Worm (Caenorhabditis elegans): ENCODE data around the gene amph-1.

amph-1 gene

DNA sequence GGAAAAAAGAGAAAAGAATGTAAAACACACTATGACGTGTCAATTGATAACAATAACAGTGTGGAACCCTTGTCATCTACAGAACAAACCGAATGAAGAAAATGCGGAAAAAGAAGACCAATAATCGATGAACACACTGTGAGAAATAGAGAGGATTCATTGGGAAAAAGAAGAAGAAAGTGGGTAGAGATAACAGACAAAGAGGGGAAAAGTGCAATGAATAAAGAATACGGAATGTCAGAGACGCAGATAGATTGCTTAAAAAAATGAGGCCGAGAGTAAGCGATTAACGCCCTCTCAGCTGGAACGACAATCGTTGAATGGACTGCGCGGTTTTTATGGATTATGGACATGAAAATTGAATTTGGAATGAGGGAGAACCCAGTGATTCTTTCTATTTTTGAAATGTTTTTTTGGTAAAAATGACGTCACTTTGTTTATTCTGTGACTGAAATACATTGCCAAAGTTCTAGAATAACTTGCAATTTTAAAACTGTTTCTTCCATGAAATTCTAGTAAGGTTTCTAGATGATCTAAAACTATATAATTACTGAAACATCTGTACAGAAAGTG is at the start of gene amph-1:
Gene amph-1, minus strand, starts transcription at position 85 of the 573 bp plus-strand sequence.
- TF ChIP-seq ztf-6 (GFP tag; IDR thresholded peaks at IDR 0.05) (no peak), ztf-22 (GFP tag; optimal IDR thresholded peaks at IDR 0.05) (no peak), efl-1 (GFP tag; optimal IDR thresholded peaks at IDR 0.05) (no peak), unc-130 (GFP tag; optimal IDR thresholded peaks at IDR 0.05) (no peak), F33H1.4 (GFP tag; IDR thresholded peaks at IDR 0.05) (no peak), atf-7 (tag; optimal IDR thresholded peaks at IDR 0.05) (peak; percentile 67), ztf-25 (GFP tag; IDR thresholded peaks at IDR 0.05) (no peak), nhr-80 (tag; optimal IDR thresholded peaks at IDR 0.05) (peak; percentile 36), ceh-100 (GFP tag; IDR thresholded peaks at IDR 0.05) (no peak), B0019.2 (GFP tag; conservative IDR thresholded peaks at IDR 0.05) (no peak), lin-40 (tag; optimal IDR thresholded peaks at IDR 0.05) (peak; percentile 33), hmg-1.2 (GFP tag; IDR thresholded peaks at IDR 0.05) (peak; percentile 90)

DNA sequence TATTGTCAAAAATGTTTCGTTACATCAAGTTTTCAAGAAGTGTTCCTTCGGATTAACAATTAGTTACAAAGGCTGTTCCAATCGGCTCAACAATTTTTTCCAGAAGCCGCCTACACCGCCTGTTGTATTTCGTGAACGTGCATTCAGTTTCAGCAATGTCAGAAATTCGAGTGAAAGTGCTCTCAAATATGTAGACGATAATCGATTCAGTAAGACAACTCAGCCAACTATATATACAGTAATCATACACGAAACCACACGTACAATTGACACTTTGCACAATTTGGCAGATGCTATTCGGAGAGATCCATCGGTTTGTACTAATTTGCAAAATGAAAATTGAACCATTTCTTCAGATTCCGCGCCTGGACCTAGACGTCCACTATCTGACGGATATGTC is 48.8 kb upstream of the amph-1 start:
- TF ChIP-seq let-607 (tag; optimal IDR thresholded peaks at IDR 0.05) (no peak), B0035.1 (tag; optimal IDR thresholded peaks at IDR 0.05) (no peak), Y79H2A.3 (GFP tag; conservative IDR thresholded peaks at IDR 0.05) (no peak), F37B4.10 (GFP tag; IDR thresholded peaks at IDR 0.05) (no peak), madf-6 (GFP tag; IDR thresholded peaks at IDR 0.05) (peak; percentile 32; the same call in 1 of the 2 replicates), lir-1 (GFP tag; conservative IDR thresholded peaks at IDR 0.05) (no peak), ceh-40 (GFP tag; IDR thresholded peaks at IDR 0.05) (no peak), T07F8.4 (tag; optimal IDR thresholded peaks at IDR 0.05) (no peak), unc-62 (GFP tag; optimal IDR thresholded peaks at IDR 0.05) (no peak), egl-18 (GFP tag; IDR thresholded peaks at IDR 0.05) (no peak), pbrm-1 (GFP tag; IDR thresholded peaks at IDR 0.05) (no peak), F57C9.4 (tag; optimal IDR thresholded peaks at IDR 0.05) (no peak), hlh-12 (tag; optimal IDR thresholded peaks at IDR 0.05) (no peak), fkh-3 (tag; optimal IDR thresholded peaks at IDR 0.05) (no peak), hrde-1 (tag; optimal IDR thresholded peaks at IDR 0.05; ENCODE audit: borderline replicate concordance) (peak; percentile 42)

DNA sequence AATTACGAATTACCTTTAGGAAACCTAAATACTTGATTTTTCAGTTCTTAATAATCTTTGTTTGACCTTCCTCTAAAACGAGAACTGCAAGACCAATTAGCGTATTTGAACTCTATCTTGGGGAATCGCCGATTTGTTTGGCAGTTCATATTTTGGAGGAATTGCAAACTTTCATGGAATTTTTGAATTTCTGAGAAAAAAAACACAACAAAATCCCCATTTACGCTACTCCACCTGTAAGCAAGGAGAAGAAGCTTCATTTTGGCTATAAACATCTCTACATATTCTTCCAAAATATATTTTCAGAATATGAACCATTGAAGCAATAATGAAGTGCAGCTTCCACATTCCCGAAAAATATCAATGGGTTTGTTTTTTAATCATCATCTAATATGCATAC is 45.2 kb upstream of the amph-1 start, which contains the start of gene twk-9:
Gene twk-9, plus strand, starts transcription at position 301 of the 400 bp plus-strand sequence.
- no peak for TF ChIP-seq attf-3 (GFP tag; conservative IDR thresholded peaks at IDR 0.05)
- no peak for TF ChIP-seq tlf-1 (GFP tag; optimal IDR thresholded peaks at IDR 0.05)
- no peak for TF ChIP-seq hrde-1 (tag; optimal IDR thresholded peaks at IDR 0.05; ENCODE audit: borderline replicate concordance)
- TF ChIP-seq K12H6.12 (tag; optimal IDR thresholded peaks at IDR 0.05): no peak
- TF ChIP-seq madf-3 (GFP tag; IDR thresholded peaks at IDR 0.05): no peak
- TF ChIP-seq Y67H2A.10 (GFP tag; conservative IDR thresholded peaks at IDR 0.05): no peak
- TF ChIP-seq athp-1 (tag; optimal IDR thresholded peaks at IDR 0.05): no peak
- no peak for TF ChIP-seq egl-44 (GFP tag; IDR thresholded peaks at IDR 0.05)
- TF ChIP-seq F23B12.7 (tag; optimal IDR thresholded peaks at IDR 0.05; ENCODE audit: insufficient read depth): no peak
- no peak for TF ChIP-seq F37B4.10 (GFP tag; IDR thresholded peaks at IDR 0.05)
- no peak for TF ChIP-seq akir-1 (GFP tag; optimal IDR thresholded peaks at IDR 0.05)
- TF ChIP-seq hlh-26 (GFP tag; conservative IDR thresholded peaks at IDR 0.05): no peak
- no peak for TF ChIP-seq dox-1 (GFP tag; IDR thresholded peaks at IDR 0.05)
- TF ChIP-seq Y56A3A.18 (GFP tag; IDR thresholded peaks at IDR 0.05): no peak
- no peak for TF ChIP-seq lin-40 (tag; optimal IDR thresholded peaks at IDR 0.05)
- TF ChIP-seq F55B11.4 (tag; optimal IDR thresholded peaks at IDR 0.05; ENCODE audit: borderline replicate concordance, insufficient read depth): no peak
- TF ChIP-seq cebp-2 (GFP tag; IDR thresholded peaks at IDR 0.05): no peak
- TF ChIP-seq gei-17 (GFP tag; optimal IDR thresholded peaks at IDR 0.05): no peak
- TF ChIP-seq nfyb-1 (GFP tag; IDR thresholded peaks at IDR 0.05): no peak

Measured in whole organism, young adult.